Worm (Caenorhabditis elegans): ENCODE measurements around the gene pie-1.

- TF ChIP-seq ztf-25 (GFP tag; IDR thresholded peaks at IDR 0.05), result no peak
- TF ChIP-seq nhr-179 (tag; optimal IDR thresholded peaks at IDR 0.05), result no peak
- no peak for TF ChIP-seq ztf-6 (GFP tag; IDR thresholded peaks at IDR 0.05)
Measured at ce11 chrIII:12411668-12412067, 15.0 kb upstream of the pie-1 start.
